Worm (Caenorhabditis elegans): Measurements from ENCODE around the gene rsp-6.

- no peak for TF ChIP-seq rnt-1 (tag; optimal IDR thresholded peaks at IDR 0.05)
- TF ChIP-seq nhr-19 (GFP tag; conservative IDR thresholded peaks at IDR 0.05) = no peak
- TF ChIP-seq lin-13 (GFP tag; optimal IDR thresholded peaks at IDR 0.05) = no peak
- no peak for TF ChIP-seq ces-1 (GFP tag; optimal IDR thresholded peaks at IDR 0.05)
- no peak for TF ChIP-seq skn-1 (tag; optimal IDR thresholded peaks at IDR 0.05)
- no peak for TF ChIP-seq nhr-12 (tag; optimal IDR thresholded peaks at IDR 0.05)
- no peak for TF ChIP-seq nhr-76 (tag; optimal IDR thresholded peaks at IDR 0.05)
- TF ChIP-seq zip-4 (GFP tag; optimal IDR thresholded peaks at IDR 0.05) = no peak
- no peak for TF ChIP-seq egl-27 (tag; optimal IDR thresholded peaks at IDR 0.05)
- no peak for TF ChIP-seq ets-5 (GFP tag; IDR thresholded peaks at IDR 0.05)
These were observed 36.9 kb downstream of the rsp-6 start for ce11 chrIV:7754114-7754513.

All from whole organism, L1 larva.